Fruit fly (Drosophila melanogaster) whole organism, embryonic: ENCODE measurements around the gene CaMKI.
A peak's percentile ranks its signal among the peaks of the same experiment; 100 is the strongest.

Experiments
- Atf6 ChIP-seq: fragments of 200-800 bp; sonication (Bioruptor generic); IDR thresholded peaks from 2 replicates; pipeline ENCODE4 v1.3.6; 2022; ENCODE audit warnings: missing biosample characterization, missing genetic modification characterization
- CG11247 ChIP-seq: fragments of 200-800 bp; sonication (Bioruptor generic); IDR thresholded peaks from 2 replicates; pipeline ENCODE4 v1.3.6; 2022; ENCODE audit warnings: missing biosample characterization, missing genetic modification characterization
- CG11398 ChIP-seq: fragments of 200-800 bp; sonication (Bioruptor generic); optimal IDR thresholded peaks from 2 replicates; lab custom pipeline; 2016; ENCODE audit warnings: missing biosample characterization, missing genetic modification characterization
- CG11456 ChIP-seq: fragments of 200-800 bp; sonication (Bioruptor generic); IDR thresholded peaks from 3 replicates; pipeline ENCODE4 v1.3.6; 2022; ENCODE audit warnings: missing biosample characterization, missing genetic modification characterization
- CG12659 ChIP-seq: fragments of 200-800 bp; sonication (Bioruptor generic); optimal IDR thresholded peaks from 3 replicates; lab custom pipeline; 2017; ENCODE audit warnings: mild to moderate bottlenecking, missing biosample characterization, missing genetic modification reagents, missing genetic modification characterization
- CG15514 ChIP-seq: fragments of 200-800 bp; sonication (Bioruptor generic); optimal IDR thresholded peaks from 3 replicates; lab custom pipeline; 2017; ENCODE audit warnings: missing biosample characterization, missing genetic modification characterization, mild to moderate bottlenecking, moderate library complexity, missing genetic modification reagents
- CG15601 ChIP-seq: fragments of 200-800 bp; sonication (Bioruptor generic); optimal IDR thresholded peaks from 3 replicates; lab custom pipeline; 2019; ENCODE audit warnings: missing biosample characterization, mild to moderate bottlenecking, missing genetic modification characterization, moderate library complexity
- CG1602 ChIP-seq: fragments of 200-800 bp; sonication (Bioruptor generic); optimal IDR thresholded peaks from 3 replicates; lab custom pipeline; 2016; ENCODE audit warnings: missing biosample characterization, missing genetic modification characterization
- CG18619 ChIP-seq: fragments of 200-800 bp; sonication (Bioruptor generic); optimal IDR thresholded peaks from 3 replicates; lab custom pipeline; 2017; ENCODE audit warnings: missing biosample characterization, mild to moderate bottlenecking, missing genetic modification characterization
- CG18764 ChIP-seq: fragments of 200-800 bp; sonication (Bioruptor generic); optimal IDR thresholded peaks from 3 replicates; lab custom pipeline; 2016; ENCODE audit warnings: missing biosample characterization, missing genetic modification characterization
- CG2202 ChIP-seq: fragments of 200-800 bp; sonication (Bioruptor generic); optimal IDR thresholded peaks from 2 replicates; lab custom pipeline; 2018; ENCODE audit warnings: missing biosample characterization, mild to moderate bottlenecking, missing genetic modification characterization
- CG4617 ChIP-seq: fragments of 200-800 bp; sonication (Bioruptor generic); optimal IDR thresholded peaks from 3 replicates; lab custom pipeline; 2016; ENCODE audit warnings: missing biosample characterization, missing genetic modification characterization, borderline replicate concordance
- CG4854 ChIP-seq: fragments of 200-800 bp; sonication (Bioruptor generic); optimal IDR thresholded peaks from 2 replicates; lab custom pipeline; 2016; ENCODE audit warnings: missing biosample characterization, missing genetic modification characterization, inconsistent platforms
- CG5245 ChIP-seq: fragments of 200-800 bp; sonication (Bioruptor generic); optimal IDR thresholded peaks from 3 replicates; lab custom pipeline; 2016; ENCODE audit warnings: missing biosample characterization, missing genetic modification characterization
- CG8478 ChIP-seq: fragments of >200 bp; optimal IDR thresholded peaks from 2 replicates; lab custom pipeline; 2018
- CG8765 ChIP-seq: fragments of 200-800 bp; sonication (Bioruptor generic); IDR thresholded peaks from 2 replicates; pipeline ENCODE4 v1.3.6; 2022; ENCODE audit warnings: missing biosample characterization, missing genetic modification characterization
- CG9817 ChIP-seq: fragments of 200-800 bp; sonication (Bioruptor generic); optimal IDR thresholded peaks from 2 replicates; lab custom pipeline; 2018; ENCODE audit warnings: missing biosample characterization, mild to moderate bottlenecking, missing genetic modification characterization, moderate library complexity
- Doc3 ChIP-seq: fragments of 200-800 bp; sonication (Bioruptor generic); IDR thresholded peaks from 3 replicates; pipeline ENCODE4 v1.3.6; 2022; ENCODE audit warnings: missing biosample characterization, missing genetic modification characterization; ENCODE audit not compliant: partially characterized antibody
- Drgx ChIP-seq: fragments of 200-800 bp; sonication (Bioruptor generic); IDR thresholded peaks from 2 replicates; pipeline ENCODE4 v1.3.6; 2022; ENCODE audit warnings: missing biosample characterization, missing genetic modification characterization
- Gug ChIP-seq: fragments of 200-800 bp; sonication (Bioruptor generic); IDR thresholded peaks from 4 replicates; pipeline ENCODE4 v1.3.6; 2022; ENCODE audit warnings: missing biosample characterization, missing genetic modification characterization
- Lim3 ChIP-seq: fragments of 200-800 bp; sonication (Bioruptor generic); IDR thresholded peaks from 2 replicates; pipeline ENCODE4 v1.3.6; 2022; ENCODE audit warnings: missing biosample characterization, missing genetic modification characterization
- Mad ChIP-seq: fragments of 200-800 bp; sonication (Bioruptor generic); optimal IDR thresholded peaks from 2 replicates; lab custom pipeline; 2016; ENCODE audit warnings: missing biosample characterization, missing genetic modification characterization
- NC2α ChIP-seq: fragments of 200-800 bp; sonication (Bioruptor generic); optimal IDR thresholded peaks from 2 replicates; lab custom pipeline; 2016; ENCODE audit warnings: missing biosample characterization, missing genetic modification characterization
- Pdp1 ChIP-seq, 2 experiments: fragments of 200-800 bp; sonication (Bioruptor generic); optimal IDR thresholded peaks; 3 replicates each; lab custom pipeline; 2016; ENCODE audit warnings: missing biosample characterization in 2 of 2, missing genetic modification characterization in 2 of 2, mild to moderate bottlenecking in 1 of 2, moderate library complexity in 1 of 2
- Six4 ChIP-seq: fragments of 200-800 bp; sonication (Bioruptor generic); optimal IDR thresholded peaks from 2 replicates; lab custom pipeline; 2016; ENCODE audit warnings: missing biosample characterization, missing genetic modification characterization
- Sox102F ChIP-seq: fragments of 200-800 bp; sonication (Bioruptor generic); optimal IDR thresholded peaks from 2 replicates; lab custom pipeline; 2018; ENCODE audit warnings: missing biosample characterization, mild to moderate bottlenecking, missing genetic modification characterization, moderate library complexity
- Usf ChIP-seq: fragments of 200-800 bp; sonication (Bioruptor generic); optimal IDR thresholded peaks from 2 replicates; lab custom pipeline; 2017; ENCODE audit warnings: missing genotype, missing biosample characterization, missing genetic modification characterization
- Xrp1 ChIP-seq: fragments of 200-800 bp; sonication (Bioruptor generic); IDR thresholded peaks from 2 replicates; pipeline ENCODE4 v1.3.6; 2022; ENCODE audit warnings: missing biosample characterization, missing genetic modification characterization
- abd-A ChIP-seq: fragments of 200-800 bp; sonication (Bioruptor generic); optimal IDR thresholded peaks from 3 replicates; lab custom pipeline; 2019; ENCODE audit warnings: missing biosample characterization, mild to moderate bottlenecking, missing genetic modification characterization, moderate library complexity
- ase ChIP-seq: fragments of 200-800 bp; sonication (Bioruptor generic); IDR thresholded peaks from 3 replicates; pipeline ENCODE4 v1.3.6; 2022; ENCODE audit warnings: missing biosample characterization, missing genetic modification characterization
- ash1 ChIP-seq: fragments of 200-800 bp; sonication (Bioruptor generic); optimal IDR thresholded peaks from 2 replicates; lab custom pipeline; 2018; ENCODE audit warnings: missing biosample characterization, mild to moderate bottlenecking, missing genetic modification characterization
- bsh ChIP-seq, 2 experiments: fragments of 200-800 bp; sonication (Bioruptor generic); optimal IDR thresholded peaks; 2 replicates each; lab custom pipeline; 2017 to 2018; ENCODE audit warnings: mild to moderate bottlenecking in 2 of 2, missing biosample characterization in 2 of 2, missing genetic modification characterization in 2 of 2, moderate library complexity in 1 of 2
- btn ChIP-seq: fragments of 200-800 bp; sonication (Bioruptor generic); optimal IDR thresholded peaks from 2 replicates; lab custom pipeline; 2016; ENCODE audit warnings: missing biosample characterization, missing genetic modification characterization
- cad ChIP-seq: fragments of >200 bp; optimal IDR thresholded peaks from 2 replicates; lab custom pipeline; 2017; ENCODE audit warnings: missing biosample characterization, missing genetic modification characterization
- cato ChIP-seq: fragments of 200-800 bp; sonication (Bioruptor generic); optimal IDR thresholded peaks from 2 replicates; lab custom pipeline; 2016; ENCODE audit warnings: missing biosample characterization, missing genetic modification characterization, borderline replicate concordance
- chif ChIP-seq, 2 experiments: fragments of 200-800 bp; sonication (Bioruptor generic); optimal IDR thresholded peaks; 3 replicates each; lab custom pipeline; 2016; ENCODE audit warnings: missing biosample characterization in 2 of 2, missing genetic modification characterization in 2 of 2
- corto ChIP-seq: fragments of 200-800 bp; sonication (Bioruptor generic); optimal IDR thresholded peaks from 2 replicates; lab custom pipeline; 2016; ENCODE audit warnings: missing biosample characterization, mild to moderate bottlenecking, missing genetic modification characterization, moderate library complexity
- fd3F ChIP-seq: fragments of 200-800 bp; sonication (Bioruptor generic); optimal IDR thresholded peaks from 2 replicates; lab custom pipeline; 2018; ENCODE audit warnings: missing biosample characterization, mild to moderate bottlenecking, missing genetic modification characterization, moderate library complexity
- gce ChIP-seq: fragments of 200-800 bp; sonication (Bioruptor generic); IDR thresholded peaks from 3 replicates; pipeline ENCODE4 v1.3.6; 2022; ENCODE audit warnings: missing biosample characterization, missing genetic modification characterization
- gsb ChIP-seq: fragments of 200-800 bp; sonication (Bioruptor generic); IDR thresholded peaks from 2 replicates; pipeline ENCODE4 v1.3.6; 2022; ENCODE audit warnings: missing biosample characterization, missing genetic modification characterization
- hth ChIP-seq: fragments of >200 bp; optimal IDR thresholded peaks from 2 replicates; lab custom pipeline; 2017; ENCODE audit warnings: inconsistent platforms
- lbe ChIP-seq: fragments of 200-800 bp; sonication (Bioruptor generic); optimal IDR thresholded peaks from 2 replicates; lab custom pipeline; 2016; ENCODE audit warnings: missing biosample characterization, mild to moderate bottlenecking, missing genetic modification characterization
- lmd ChIP-seq: fragments of 200-800 bp; sonication (Bioruptor generic); IDR thresholded peaks from 2 replicates; pipeline ENCODE4 v1.3.6; 2022; ENCODE audit warnings: missing biosample characterization, missing genetic modification characterization
- slbo ChIP-seq: fragments of 200-800 bp; sonication (Bioruptor generic); IDR thresholded peaks from 2 replicates; pipeline ENCODE4 v1.3.6; 2022; ENCODE audit warnings: missing biosample characterization, missing genetic modification characterization
- slou ChIP-seq: fragments of 200-800 bp; sonication (Bioruptor generic); optimal IDR thresholded peaks from 3 replicates; lab custom pipeline; 2016; ENCODE audit warnings: missing biosample characterization, missing genetic modification characterization
- so ChIP-seq: fragments of 200-800 bp; sonication (Bioruptor generic); IDR thresholded peaks from 3 replicates; pipeline ENCODE4 v1.3.6; 2022; ENCODE audit warnings: missing biosample characterization, missing genetic modification characterization
- stwl ChIP-seq: fragments of 200-800 bp; sonication (Bioruptor generic); optimal IDR thresholded peaks from 3 replicates; lab custom pipeline; 2018; ENCODE audit warnings: missing biosample characterization, mild to moderate bottlenecking, missing genetic modification characterization, moderate library complexity
- sug ChIP-seq: fragments of 200-800 bp; optimal IDR thresholded peaks from 2 replicates; lab custom pipeline; 2019; ENCODE audit warnings: missing biosample characterization, mild to moderate bottlenecking, missing genetic modification characterization, moderate library complexity
- tio ChIP-seq: fragments of 200-800 bp; sonication (Bioruptor generic); optimal IDR thresholded peaks from 2 replicates; lab custom pipeline; 2017; ENCODE audit warnings: missing biosample characterization, missing genetic modification characterization, inconsistent platforms
- zfh2 ChIP-seq: fragments of 200-800 bp; sonication (Bioruptor generic); optimal IDR thresholded peaks from 2 replicates; lab custom pipeline; 2016; ENCODE audit warnings: missing biosample characterization, missing genetic modification characterization

The CaMKI gene

DNA sequence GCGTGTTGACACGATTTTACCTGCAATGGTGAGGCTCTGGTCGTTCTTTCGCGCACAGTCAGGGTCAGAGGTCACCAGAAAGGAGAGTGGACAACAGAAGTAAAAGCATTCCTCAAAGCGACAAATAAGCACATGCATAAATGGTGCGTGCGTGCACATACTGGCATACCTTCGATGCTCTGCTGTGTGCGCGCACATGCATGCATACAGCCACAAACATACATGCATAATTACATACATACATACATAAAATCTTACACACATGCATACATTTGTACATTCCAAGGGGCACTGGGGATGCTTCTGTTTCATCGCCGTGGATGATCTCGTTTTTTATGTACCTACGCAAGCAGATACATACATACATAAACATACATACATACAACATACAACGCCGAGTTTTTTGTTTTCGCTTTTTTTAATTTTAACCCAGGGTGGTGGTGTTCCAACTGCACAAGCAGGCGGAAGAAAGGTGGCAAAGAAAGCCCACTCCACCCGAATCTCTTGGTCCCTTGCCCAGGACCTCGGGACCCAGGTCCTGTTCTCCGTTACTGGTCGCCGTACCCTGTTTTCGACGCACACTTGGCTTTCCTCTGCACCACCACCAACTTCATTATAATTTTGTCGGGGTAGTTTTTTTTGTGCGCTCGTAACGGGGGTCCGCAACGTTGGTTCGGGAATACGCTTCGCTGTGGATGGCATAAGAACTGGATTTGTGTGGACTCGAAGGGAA, 43.7 kb downstream of the CaMKI start, which contains the start of gene Asator (continued):
- TF ChIP-seq CG2202 (tag; lab: Kevin White, UChicago) (peak; percentile 3), CG4617 (GFP tag; lab: Kevin White, UChicago) (no peak), Sox102F (GFP tag; lab: Kevin White, UChicago) (peak; percentile 53), stwl (tag; lab: Kevin White, UChicago) (no peak), Doc3 (GFP tag; lab: Robert Waterston, UW) (no peak), bsh (GFP tag; optimal IDR thresholded peaks at IDR 0.05; lab: Kevin White, UChicago) (peak in 1 of 2 experiments; percentile 55), cato (no peak), Drgx (GFP tag; lab: Robert Waterston, UW) (no peak), slou (GFP tag; lab: Kevin White, UChicago) (no peak), CG11456 (no peak), lmd (GFP tag; lab: Robert Waterston, UW) (no peak; the same call in 1 of the 2 replicates), cad (GFP tag; lab: Kevin White, UChicago) (no peak), CG9817 (tag; lab: Kevin White, UChicago) (peak; percentile 11), CG8478 (lab: Kevin White, UChicago) (no peak), Usf (GFP tag; lab: Kevin White, UChicago) (no peak), lbe (no peak), chif (GFP tag; optimal IDR thresholded peaks at IDR 0.05; lab: Kevin White, UChicago) (peak; percentile 33 to 67), CG11247 (GFP tag; lab: Robert Waterston, UW) (no peak), gce (GFP tag; lab: Robert Waterston, UW) (0 out of 3 replicates have a peak, but pooled peaks have one; percentile 44), corto (GFP tag; lab: Kevin White, UChicago) (no peak), tio (no peak), CG11398 (peak; percentile 28), CG4854 (GFP tag; lab: Kevin White, UChicago) (no peak), CG8765 (GFP tag; lab: Robert Waterston, UW) (no peak), btn (GFP tag; lab: Kevin White, UChicago) (no peak), Six4 (GFP tag; lab: Kevin White, UChicago) (peak; percentile 58), CG18619 (GFP tag; lab: Kevin White, UChicago) (peak; percentile 63), zfh2 (GFP tag; lab: Kevin White, UChicago) (peak; percentile 78), NC2α (GFP tag; lab: Kevin White, UChicago) (no peak), so (GFP tag; lab: Robert Waterston, UW) (no peak), CG15514 (peak; percentile 34), CG1602 (GFP tag; lab: Kevin White, UChicago) (peak; percentile 48), Mad (GFP tag; lab: Kevin White, UChicago) (peak; percentile 8), Pdp1 (GFP tag; optimal IDR thresholded peaks at IDR 0.05; lab: Kevin White, UChicago) (peak; percentile 60 to 69), fd3F (GFP tag; lab: Kevin White, UChicago) (no peak), Atf6 (GFP tag; lab: Robert Waterston, UW) (peak; percentile 51), gsb (GFP tag; lab: Robert Waterston, UW) (no peak), CG15601 (tag; lab: Kevin White, UChicago) (no peak), ash1 (GFP tag; lab: Kevin White, UChicago) (peak; percentile 40), CG5245 (GFP tag; lab: Kevin White, UChicago) (peak; percentile 63), Xrp1 (peak; percentile 72; the same call in 1 of the 2 replicates), Lim3 (GFP tag; lab: Robert Waterston, UW) (no peak), ase (GFP tag; lab: Robert Waterston, UW) (no peak), abd-A (peak; percentile 91), slbo (no peak; the same call in 1 of the 2 replicates), CG12659 (GFP tag; lab: Kevin White, UChicago) (peak; percentile 40), sug (tag; lab: Kevin White, UChicago) (no peak), CG18764 (peak; percentile 44), Gug (GFP tag; lab: Robert Waterston, UW) (peak; percentile 77; the same call in 2 of the 4 replicates), hth (lab: Kevin White, UChicago) (no peak)
